Worm (Caenorhabditis elegans) whole organism, young adult: ENCODE results near the gene eff-1.

ENCODE experiments used
- B0019.2 ChIP-seq: fragments of 200-800 bp; sonication (Bioruptor generic); conservative IDR thresholded peaks from 2 replicates; pipeline ENCODE4 v1.3.6; 2022; ENCODE audit warnings: missing genetic modification reagents, missing genetic modification characterization, missing compliant biosample characterization
- B0261.1 ChIP-seq: sonication (generic microtip); optimal IDR thresholded peaks from 2 replicates; lab custom pipeline; 2016; ENCODE audit warnings: mild to moderate bottlenecking, missing genetic modification characterization, moderate library complexity, missing compliant biosample characterization
- B0336.3 ChIP-seq: fragments of 200-800 bp; sonication (Bioruptor generic); IDR thresholded peaks from 2 replicates; pipeline ENCODE4 v1.3.6; 2022; ENCODE audit warnings: missing genetic modification characterization, missing compliant biosample characterization
- C17E4.6 ChIP-seq: fragments of 200-800 bp; sonication (Bioruptor generic); IDR thresholded peaks from 2 replicates; pipeline ENCODE4 v1.3.6; 2022; ENCODE audit warnings: missing genetic modification reagents, missing genetic modification characterization, missing compliant biosample characterization
- D2030.7 ChIP-seq: fragments of 200-800 bp; sonication (Bioruptor generic); IDR thresholded peaks from 2 replicates; pipeline ENCODE4 v1.3.6; 2022; ENCODE audit warnings: missing genetic modification reagents, missing genetic modification characterization, missing compliant biosample characterization
- F37B4.10 ChIP-seq: fragments of 200-800 bp; sonication (Bioruptor generic); IDR thresholded peaks from 2 replicates; pipeline ENCODE4 v1.3.6; 2022; ENCODE audit warnings: missing genetic modification characterization, missing compliant biosample characterization
- F52B5.7 ChIP-seq: sonication (generic microtip); optimal IDR thresholded peaks from 2 replicates; lab custom pipeline; 2016; ENCODE audit warnings: mild to moderate bottlenecking, missing genetic modification characterization, missing compliant biosample characterization
- F57C9.4 ChIP-seq: sonication (generic microtip); optimal IDR thresholded peaks from 2 replicates; lab custom pipeline; 2017; ENCODE audit warnings: mild to moderate bottlenecking, missing genetic modification characterization, missing compliant biosample characterization
- T26A5.8 ChIP-seq: sonication (generic microtip); optimal IDR thresholded peaks from 2 replicates; lab custom pipeline; 2016; ENCODE audit warnings: missing genetic modification characterization, missing compliant biosample characterization
- Y67H2A.10 ChIP-seq: fragments of 200-800 bp; sonication (Bioruptor generic); conservative IDR thresholded peaks from 2 replicates; pipeline ENCODE4 v1.3.6; 2022; ENCODE audit warnings: missing genetic modification reagents, missing genetic modification characterization, missing compliant biosample characterization
- ZK185.1 ChIP-seq: sonication (generic microtip); optimal IDR thresholded peaks from 2 replicates; lab custom pipeline; 2016; ENCODE audit warnings: mild to moderate bottlenecking, missing genetic modification characterization, missing compliant biosample characterization; ENCODE audit not compliant: poor library complexity, severe bottlenecking
- attf-3 ChIP-seq: fragments of 200-800 bp; sonication (Bioruptor generic); conservative IDR thresholded peaks from 2 replicates; pipeline ENCODE4 v1.3.6; 2022; ENCODE audit warnings: missing genetic modification reagents, missing genetic modification characterization, missing compliant biosample characterization
- attf-5 ChIP-seq: fragments of 200-800 bp; sonication (Bioruptor generic); optimal IDR thresholded peaks from 2 replicates; lab custom pipeline; 2018; ENCODE audit warnings: mild to moderate bottlenecking, missing genetic modification characterization, missing compliant biosample characterization
- bed-2 ChIP-seq: fragments of 200-800 bp; sonication (Bioruptor generic); IDR thresholded peaks from 2 replicates; pipeline ENCODE4 v1.3.6; 2022; ENCODE audit warnings: missing genetic modification reagents, missing genetic modification characterization, missing compliant biosample characterization
- ceh-27 ChIP-seq: fragments of 200-800 bp; sonication (Bioruptor generic); optimal IDR thresholded peaks from 2 replicates; lab custom pipeline; 2018; ENCODE audit warnings: mild to moderate bottlenecking, missing genetic modification characterization, moderate library complexity, missing compliant biosample characterization
- ceh-58 ChIP-seq: fragments of 200-800 bp; sonication (Bioruptor generic); IDR thresholded peaks from 2 replicates; pipeline ENCODE4 v1.3.6; 2022; ENCODE audit warnings: missing genetic modification characterization, missing compliant biosample characterization
- ceh-91 ChIP-seq: fragments of 200-800 bp; sonication (Bioruptor generic); IDR thresholded peaks from 2 replicates; pipeline ENCODE4 v1.3.6; 2022; ENCODE audit warnings: missing genetic modification reagents, missing genetic modification characterization, missing compliant biosample characterization
- dpl-1 ChIP-seq: fragments of 150-350 bp; optimal IDR thresholded peaks from 2 replicates; lab custom pipeline; 2014; ENCODE audit warnings: missing biosample characterization, missing genetic modification reagents, missing genetic modification characterization
- egl-18 ChIP-seq: fragments of 200-800 bp; sonication (Bioruptor generic); IDR thresholded peaks from 2 replicates; pipeline ENCODE4 v1.3.6; 2022; ENCODE audit warnings: missing genetic modification reagents, missing genetic modification characterization, missing compliant biosample characterization
- him-1 ChIP-seq: sonication (generic microtip); optimal IDR thresholded peaks from 2 replicates; lab custom pipeline; 2016; ENCODE audit warnings: missing genotype, missing genetic modification reagents, missing genetic modification characterization, missing compliant biosample characterization
- hmg-1.2 ChIP-seq: fragments of 200-800 bp; sonication (Bioruptor generic); IDR thresholded peaks from 2 replicates; pipeline ENCODE4 v1.3.6; 2022; ENCODE audit warnings: missing genetic modification reagents, missing genetic modification characterization, missing compliant biosample characterization
- hmg-20 ChIP-seq: fragments of 200-800 bp; sonication (Bioruptor generic); IDR thresholded peaks from 2 replicates; pipeline ENCODE4 v1.3.6; 2022; ENCODE audit warnings: missing genetic modification reagents, missing genetic modification characterization, missing compliant biosample characterization
- hrde-1 ChIP-seq: sonication (generic microtip); optimal IDR thresholded peaks from 2 replicates; lab custom pipeline; 2016; ENCODE audit warnings: missing genetic modification characterization, mild to moderate bottlenecking, missing compliant biosample characterization, moderate library complexity, missing genotype, missing genetic modification reagents, borderline replicate concordance
- lag-1 ChIP-seq: fragments of 200-800 bp; sonication (Bioruptor generic); IDR thresholded peaks from 2 replicates; pipeline ENCODE4 v1.3.6; 2022; ENCODE audit warnings: missing genetic modification reagents, missing genetic modification characterization, missing compliant biosample characterization
- let-526 ChIP-seq: fragments of 200-800 bp; sonication (Bioruptor generic); IDR thresholded peaks from 2 replicates; pipeline ENCODE4 v1.3.6; 2022; ENCODE audit warnings: missing genetic modification reagents, missing genetic modification characterization, missing compliant biosample characterization
- lin-26 ChIP-seq: fragments of 200-800 bp; sonication (Bioruptor generic); IDR thresholded peaks from 2 replicates; pipeline ENCODE4 v1.3.6; 2022; ENCODE audit warnings: missing genetic modification reagents, missing genetic modification characterization, missing compliant biosample characterization
- lir-1 ChIP-seq: fragments of 200-800 bp; sonication (Bioruptor generic); conservative IDR thresholded peaks from 2 replicates; pipeline ENCODE4 v1.3.6; 2022; ENCODE audit warnings: missing genetic modification reagents, missing genetic modification characterization, missing compliant biosample characterization
- lsy-27 ChIP-seq: sonication (generic microtip); optimal IDR thresholded peaks from 2 replicates; lab custom pipeline; 2017; ENCODE audit warnings: missing genetic modification characterization, mild to moderate bottlenecking, missing compliant biosample characterization, antibody characterized with exemption, missing genotype, borderline replicate concordance; ENCODE audit not compliant: insufficient read depth
- madf-10 ChIP-seq: sonication (generic microtip); optimal IDR thresholded peaks from 2 replicates; lab custom pipeline; 2016; ENCODE audit warnings: mild to moderate bottlenecking, missing genetic modification characterization, missing compliant biosample characterization
- nfya-1 ChIP-seq: sonication (generic microtip); optimal IDR thresholded peaks from 2 replicates; lab custom pipeline; 2017; ENCODE audit warnings: antibody characterized with exemption, missing compliant biosample characterization, missing genetic modification characterization, borderline replicate concordance; ENCODE audit not compliant: insufficient read depth
- nfya-2 ChIP-seq: fragments of 200-800 bp; sonication (Bioruptor generic); IDR thresholded peaks from 2 replicates; pipeline ENCODE4 v1.3.6; 2022; ENCODE audit warnings: missing genetic modification reagents, missing genetic modification characterization, missing compliant biosample characterization
- nhr-80 ChIP-seq: sonication (generic microtip); optimal IDR thresholded peaks from 2 replicates; lab custom pipeline; 2016; ENCODE audit warnings: missing genetic modification characterization, missing compliant biosample characterization
- nhr-90 ChIP-seq: sonication (generic microtip); optimal IDR thresholded peaks from 2 replicates; lab custom pipeline; 2016; ENCODE audit warnings: missing genotype, mild to moderate bottlenecking, missing genetic modification characterization, missing compliant biosample characterization
- repo-1 ChIP-seq: sonication (generic microtip); optimal IDR thresholded peaks from 2 replicates; lab custom pipeline; 2017; ENCODE audit warnings: mild to moderate bottlenecking, missing genetic modification characterization, missing compliant biosample characterization
- rpc-1 ChIP-seq, 2 experiments: fragments of 150-350 bp in 1 of 2; sonication (generic microtip) in 1 of 2; optimal IDR thresholded peaks; 2 replicates each; lab custom pipeline; 2014 to 2018; ENCODE audit warnings: missing biosample characterization in 1 of 2, missing genetic modification characterization in 1 of 2, missing genetic modification reagents in 1 of 2, missing genotype in 1 of 2
- unc-62 ChIP-seq: fragments of 150-350 bp; optimal IDR thresholded peaks from 2 replicates; lab custom pipeline; 2014; ENCODE audit warnings: missing biosample characterization, missing genetic modification reagents, missing genetic modification characterization
- ztf-3 ChIP-seq: fragments of 200-800 bp; sonication (Bioruptor generic); optimal IDR thresholded peaks from 2 replicates; lab custom pipeline; 2018; ENCODE audit warnings: mild to moderate bottlenecking, missing genetic modification characterization, missing compliant biosample characterization
- ztf-6 ChIP-seq: fragments of 200-800 bp; sonication (Bioruptor generic); IDR thresholded peaks from 2 replicates; pipeline ENCODE4 v1.3.6; 2022; ENCODE audit warnings: missing genetic modification reagents, missing genetic modification characterization, missing compliant biosample characterization

Gene eff-1

DNA sequence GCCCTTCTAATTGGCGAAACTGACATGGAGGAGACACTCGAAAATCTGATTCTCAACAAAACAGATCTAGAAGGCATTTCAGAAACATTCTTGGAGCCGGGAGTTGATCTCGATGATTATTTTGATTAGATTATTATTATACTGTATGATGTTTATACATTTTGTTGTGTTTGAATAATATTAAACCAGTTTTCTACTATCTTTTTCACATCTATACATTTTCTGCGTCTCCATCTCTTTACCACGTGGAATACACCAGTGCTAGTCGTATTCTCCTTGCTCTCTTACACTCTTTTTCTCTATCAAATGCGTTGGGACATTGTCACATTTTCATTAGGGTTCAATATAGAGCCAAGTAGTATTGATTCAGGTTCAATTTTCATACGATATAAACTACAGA, 17.0 kb upstream of the eff-1 start, which contains the start of gene C26D10.4:
Gene C26D10.4, plus strand, starts transcription at position 301 of the 400 bp plus-strand sequence.
- no peak for TF ChIP-seq repo-1 (tag; lab: Kevin White, UChicago)
- TF ChIP-seq F52B5.7 (tag; lab: Kevin White, UChicago), result no peak
- TF ChIP-seq nfya-2, result no peak
- no peak for TF ChIP-seq bed-2 (GFP tag; lab: Robert Waterston, UW)
- no peak for TF ChIP-seq lsy-27 (tag; lab: Kevin White, UChicago)
- TF ChIP-seq nhr-80 (tag; lab: Kevin White, UChicago), result no peak
- no peak for TF ChIP-seq attf-5 (GFP tag; lab: Kevin White, UChicago)
- TF ChIP-seq him-1 (tag; lab: Kevin White, UChicago), result no peak
- no peak for TF ChIP-seq F57C9.4 (tag; lab: Kevin White, UChicago)
- TF ChIP-seq B0261.1 (tag; lab: Kevin White, UChicago), result no peak
- no peak for TF ChIP-seq lag-1
- TF ChIP-seq let-526 (GFP tag; lab: Robert Waterston, UW), result no peak
- no peak for TF ChIP-seq ceh-27 (GFP tag; lab: Kevin White, UChicago)
- TF ChIP-seq ZK185.1 (tag; lab: Kevin White, UChicago), result no peak
- no peak for TF ChIP-seq hmg-20 (GFP tag; lab: Robert Waterston, UW)
- no peak for TF ChIP-seq Y67H2A.10

DNA sequence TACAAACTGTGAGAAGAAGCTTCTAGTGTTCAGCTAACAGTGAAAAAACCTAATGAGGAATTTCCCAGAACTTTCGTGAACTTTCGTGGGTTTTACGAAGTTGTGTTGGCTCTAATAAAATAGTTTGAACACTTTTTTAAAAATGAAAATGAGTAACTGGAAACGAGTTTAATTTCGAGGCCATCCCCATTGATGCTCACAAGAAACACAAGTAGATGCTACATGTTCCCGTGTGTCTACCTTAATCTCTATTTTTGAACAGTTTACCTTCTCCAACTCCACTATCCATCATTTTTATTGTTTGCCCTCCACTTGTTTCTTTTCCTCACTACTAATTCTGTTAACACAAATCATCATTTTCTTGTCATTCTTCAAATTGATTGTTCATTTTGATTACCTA, 12.8 kb upstream of the eff-1 start, which contains the start of gene C26D10.7:
Gene C26D10.7, plus strand, starts transcription at position 301 of the 400 bp plus-strand sequence.
- TF ChIP-seq ceh-91 (no peak), ztf-6 (no peak), D2030.7 (GFP tag; lab: Robert Waterston, UW) (no peak), unc-62 (GFP tag; lab: Kevin White, UChicago) (no peak), nhr-90 (tag; lab: Kevin White, UChicago) (no peak), madf-10 (tag; lab: Kevin White, UChicago) (no peak), T26A5.8 (no peak), hrde-1 (tag; lab: Kevin White, UChicago) (no peak), F37B4.10 (GFP tag; lab: Robert Waterston, UW) (no peak)

DNA sequence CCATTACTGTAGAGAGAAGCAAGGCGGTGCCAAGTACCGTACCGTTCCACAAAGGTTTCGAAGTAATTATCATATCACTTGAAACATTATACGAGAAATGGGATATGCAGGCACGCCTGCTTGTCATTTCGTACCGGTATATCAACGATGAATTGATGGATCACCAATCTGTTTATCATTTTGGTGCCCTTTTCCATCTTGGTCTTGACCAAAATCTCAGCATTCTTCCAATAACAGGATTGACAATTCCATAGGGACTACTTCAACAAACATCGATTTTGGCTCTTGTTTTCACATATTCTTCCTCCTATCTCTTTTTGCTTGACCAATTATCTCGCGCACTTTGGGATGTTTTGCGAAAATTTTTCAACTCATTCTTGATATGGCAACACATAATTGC, 7.4 kb upstream of the eff-1 start:
- TF ChIP-seq nfya-1 (tag; lab: Kevin White, UChicago) (no peak), attf-3 (GFP tag; lab: Robert Waterston, UW) (no peak), egl-18 (GFP tag; lab: Robert Waterston, UW) (no peak), repo-1 (tag; lab: Kevin White, UChicago) (no peak), dpl-1 (no peak), hmg-1.2 (GFP tag; lab: Robert Waterston, UW) (no peak), B0336.3 (no peak), C17E4.6 (GFP tag; lab: Robert Waterston, UW) (no peak), F57C9.4 (tag; lab: Kevin White, UChicago) (no peak), him-1 (tag; lab: Kevin White, UChicago) (no peak), lin-26 (no peak), unc-62 (GFP tag; lab: Kevin White, UChicago) (no peak)
- TF ChIP-seq, all 124 proteins: peak for 0

DNA sequence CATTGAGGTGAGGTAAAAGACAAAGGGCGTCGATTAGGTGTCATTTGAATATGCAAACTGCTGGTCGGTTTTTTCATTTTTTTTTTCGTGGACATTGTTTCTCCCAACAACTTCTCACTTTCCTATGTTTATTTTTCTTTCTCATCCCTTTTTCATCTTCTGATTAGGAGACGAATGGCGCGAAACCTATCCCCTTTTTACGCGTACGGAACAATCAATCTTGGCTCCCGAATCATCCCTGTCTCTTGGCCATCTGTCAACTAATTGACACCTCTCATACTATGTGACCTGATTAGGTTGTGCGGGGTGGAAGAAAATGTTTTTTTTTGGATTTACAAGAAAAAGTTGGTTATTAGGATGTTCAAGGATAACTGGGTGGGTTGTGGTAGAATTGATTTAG, 1.7 kb upstream of the eff-1 start:
- TF ChIP-seq lir-1 (GFP tag; lab: Robert Waterston, UW) (no peak), nfya-1 (tag; lab: Kevin White, UChicago) (no peak), madf-10 (tag; lab: Kevin White, UChicago) (no peak), rpc-1 (optimal IDR thresholded peaks at IDR 0.05; lab: Kevin White, UChicago) (no peak), rpc-1 (tag; optimal IDR thresholded peaks at IDR 0.05; lab: Kevin White, UChicago) (no peak), F52B5.7 (tag; lab: Kevin White, UChicago) (no peak), ztf-3 (no peak), B0019.2 (GFP tag; lab: Robert Waterston, UW) (no peak), ceh-58 (GFP tag; lab: Robert Waterston, UW) (no peak), unc-62 (GFP tag; lab: Kevin White, UChicago) (no peak)
- TF ChIP-seq, all 124 proteins: peak for 0
